Worm (Caenorhabditis elegans) whole organism, L1 larva: ENCODE data around the gene vmo-1.

Experiments
- C04F5.9 ChIP-seq: sonication (generic microtip); optimal IDR thresholded peaks from 2 replicates; lab custom pipeline; 2016; ENCODE audit warnings: missing genetic modification characterization, missing compliant biosample characterization
- C16A3.4 ChIP-seq: fragments of 150-350 bp; optimal IDR thresholded peaks from 2 replicates; lab custom pipeline; 2014; ENCODE audit warnings: missing biosample characterization, missing genetic modification characterization
- C34B4.2 ChIP-seq: sonication (generic microtip); optimal IDR thresholded peaks from 2 replicates; lab custom pipeline; 2017; ENCODE audit warnings: mild to moderate bottlenecking, missing genetic modification characterization, missing compliant biosample characterization
- F16B12.6 ChIP-seq: fragments of 150-350 bp; optimal IDR thresholded peaks from 2 replicates; lab custom pipeline; 2014; ENCODE audit warnings: missing biosample characterization, missing genetic modification characterization
- Y116A8C.19 ChIP-seq: sonication (generic microtip); optimal IDR thresholded peaks from 2 replicates; lab custom pipeline; 2016; ENCODE audit warnings: missing compliant biosample characterization, missing genetic modification characterization, borderline replicate concordance
- alr-1 ChIP-seq: fragments of 200-800 bp; sonication (Bioruptor generic); optimal IDR thresholded peaks from 2 replicates; lab custom pipeline; 2018; ENCODE audit warnings: borderline replicate concordance, mild to moderate bottlenecking, missing genetic modification characterization, missing compliant biosample characterization
- aly-2 ChIP-seq: fragments of 150-350 bp; optimal IDR thresholded peaks from 2 replicates; lab custom pipeline; 2014; ENCODE audit warnings: missing biosample characterization, missing genetic modification characterization
- ceh-63 ChIP-seq: fragments of 200-800 bp; sonication (Bioruptor generic); optimal IDR thresholded peaks from 2 replicates; lab custom pipeline; 2018; ENCODE audit warnings: mild to moderate bottlenecking, missing genetic modification characterization, missing compliant biosample characterization
- ceh-8 ChIP-seq: fragments of 200-800 bp; sonication (Bioruptor generic); optimal IDR thresholded peaks from 2 replicates; lab custom pipeline; 2018; ENCODE audit warnings: mild to moderate bottlenecking, missing genetic modification characterization, moderate library complexity, missing compliant biosample characterization
- ceh-88 ChIP-seq: fragments of 200-800 bp; sonication (Bioruptor generic); IDR thresholded peaks from 2 replicates; pipeline ENCODE4 v1.3.6; 2022; ENCODE audit warnings: missing genetic modification characterization, missing compliant biosample characterization
- ceh-90 ChIP-seq: sonication (generic microtip); optimal IDR thresholded peaks from 2 replicates; lab custom pipeline; 2016; ENCODE audit warnings: missing genetic modification characterization, missing compliant biosample characterization
- ces-1 ChIP-seq: fragments of 150-350 bp; optimal IDR thresholded peaks from 2 replicates; lab custom pipeline; 2014; ENCODE audit warnings: missing biosample characterization, missing genetic modification reagents, missing genetic modification characterization
- dsc-1 ChIP-seq: sonication (generic microtip); optimal IDR thresholded peaks from 2 replicates; lab custom pipeline; 2016; ENCODE audit warnings: mild to moderate bottlenecking, missing genetic modification characterization, missing compliant biosample characterization
- efl-1 ChIP-seq, 4 experiments: fragments of 150-350 bp; optimal IDR thresholded peaks in 3 of 4; peaks in 1 of 4; 1 replicate in 1 of 4; 2 replicates in 3 of 4; lab custom pipeline; 2014; ENCODE audit warnings: missing biosample characterization in 2 of 4, missing genetic modification characterization in 2 of 4, missing genetic modification reagents in 2 of 4
- efl-3 ChIP-seq: fragments of 200-800 bp; sonication (Bioruptor generic); optimal IDR thresholded peaks from 2 replicates; lab custom pipeline; 2018; ENCODE audit warnings: mild to moderate bottlenecking, missing genetic modification characterization, missing compliant biosample characterization
- egl-13 ChIP-seq: sonication (generic microtip); optimal IDR thresholded peaks from 2 replicates; lab custom pipeline; 2016; ENCODE audit warnings: missing genotype, missing genetic modification reagents, missing genetic modification characterization, missing compliant biosample characterization
- fkh-10 ChIP-seq: sonication (generic microtip); optimal IDR thresholded peaks from 2 replicates; lab custom pipeline; 2017; ENCODE audit warnings: missing biosample characterization, missing genetic modification reagents, missing genetic modification characterization
- fkh-4 ChIP-seq: sonication (generic microtip); optimal IDR thresholded peaks from 2 replicates; lab custom pipeline; 2016; ENCODE audit warnings: missing compliant biosample characterization, missing genetic modification characterization, borderline replicate concordance
- fkh-8 ChIP-seq: sonication (generic microtip); optimal IDR thresholded peaks from 2 replicates; lab custom pipeline; 2016; ENCODE audit warnings: mild to moderate bottlenecking, missing genetic modification characterization, missing compliant biosample characterization
- grh-1 ChIP-seq: fragments of 200-800 bp; sonication (Bioruptor generic); IDR thresholded peaks from 2 replicates; pipeline ENCODE4 v1.3.6; 2022; ENCODE audit warnings: missing genetic modification reagents, missing genetic modification characterization, missing compliant biosample characterization
- hlh-17 ChIP-seq: fragments of 200-800 bp; sonication (Bioruptor generic); optimal IDR thresholded peaks from 2 replicates; lab custom pipeline; 2018; ENCODE audit warnings: missing genetic modification characterization, mild to moderate bottlenecking, missing compliant biosample characterization, moderate library complexity, borderline replicate concordance
- hlh-4 ChIP-seq: sonication (generic microtip); optimal IDR thresholded peaks from 2 replicates; lab custom pipeline; 2016; ENCODE audit warnings: mild to moderate bottlenecking, missing genetic modification characterization, missing compliant biosample characterization
- hpl-2 ChIP-seq: fragments of 150-350 bp; optimal IDR thresholded peaks from 2 replicates; lab custom pipeline; 2014; ENCODE audit warnings: missing biosample characterization, missing genetic modification reagents, missing genetic modification characterization
- irx-1 ChIP-seq: sonication (generic microtip); optimal IDR thresholded peaks from 2 replicates; lab custom pipeline; 2016; ENCODE audit warnings: missing genetic modification characterization, missing compliant biosample characterization
- lin-13 ChIP-seq: fragments of 150-350 bp; optimal IDR thresholded peaks from 2 replicates; lab custom pipeline; 2014; ENCODE audit warnings: missing biosample characterization, missing genetic modification reagents, missing genetic modification characterization
- lin-14 ChIP-seq: fragments of 200-800 bp; sonication (Bioruptor generic); optimal IDR thresholded peaks from 2 replicates; lab custom pipeline; 2018; ENCODE audit warnings: mild to moderate bottlenecking, missing genetic modification characterization, moderate library complexity, missing compliant biosample characterization
- lin-15B ChIP-seq: fragments of 150-350 bp; sonication (generic microtip); optimal IDR thresholded peaks from 3 replicates; lab custom pipeline; 2014; ENCODE audit warnings: missing biosample characterization, missing genetic modification characterization
- lin-39 ChIP-seq: fragments of 150-350 bp; optimal IDR thresholded peaks from 2 replicates; lab custom pipeline; 2014; ENCODE audit warnings: missing biosample characterization, missing genetic modification reagents, missing genetic modification characterization
- lsy-2 ChIP-seq, 2 experiments: fragments of 150-350 bp; optimal IDR thresholded peaks; 2 replicates each; lab custom pipeline; 2014; ENCODE audit warnings: missing biosample characterization in 2 of 2, missing genetic modification characterization in 2 of 2
- mab-9 ChIP-seq: fragments of 200-800 bp; sonication (Bioruptor generic); IDR thresholded peaks from 2 replicates; pipeline ENCODE4 v1.3.6; 2022; ENCODE audit warnings: missing genetic modification reagents, missing genetic modification characterization, missing compliant biosample characterization
- mep-1 ChIP-seq: fragments of 150-350 bp; optimal IDR thresholded peaks from 2 replicates; lab custom pipeline; 2014; ENCODE audit warnings: missing biosample characterization, missing genetic modification characterization
- nhr-12 ChIP-seq: sonication (generic microtip); optimal IDR thresholded peaks from 2 replicates; lab custom pipeline; 2017; ENCODE audit warnings: missing biosample characterization, missing genetic modification characterization
- nhr-19 ChIP-seq: fragments of 200-800 bp; sonication (Bioruptor generic); conservative IDR thresholded peaks from 2 replicates; pipeline ENCODE4 v1.3.6; 2022; ENCODE audit warnings: missing genetic modification characterization, missing compliant biosample characterization
- nhr-28 ChIP-seq: fragments of 150-350 bp; optimal IDR thresholded peaks from 2 replicates; lab custom pipeline; 2014; ENCODE audit warnings: missing biosample characterization, missing genetic modification characterization
- nhr-71 ChIP-seq: sonication (generic microtip); optimal IDR thresholded peaks from 2 replicates; lab custom pipeline; 2016; ENCODE audit warnings: mild to moderate bottlenecking, missing genetic modification characterization, moderate library complexity, missing compliant biosample characterization
- nhr-76 ChIP-seq: sonication (generic microtip); optimal IDR thresholded peaks from 2 replicates; lab custom pipeline; 2017; ENCODE audit warnings: missing biosample characterization, missing genetic modification characterization
- nhr-77 ChIP-seq: fragments of 150-350 bp; optimal IDR thresholded peaks from 2 replicates; lab custom pipeline; 2014; ENCODE audit warnings: missing biosample characterization, missing genetic modification characterization
- nhr-84 ChIP-seq: sonication (generic microtip); optimal IDR thresholded peaks from 2 replicates; lab custom pipeline; 2017; ENCODE audit warnings: missing biosample characterization, missing genetic modification characterization
- nhr-85 ChIP-seq: sonication (generic microtip); peaks from one replicate; lab custom pipeline; 2016; ENCODE audit warnings: missing genetic modification characterization, inconsistent platforms, missing compliant biosample characterization
- pax-3 ChIP-seq: fragments of 200-800 bp; sonication (Bioruptor generic); optimal IDR thresholded peaks from 2 replicates; lab custom pipeline; 2018; ENCODE audit warnings: mild to moderate bottlenecking, missing genetic modification characterization, moderate library complexity, missing compliant biosample characterization
- pqm-1 ChIP-seq: sonication (generic microtip); optimal IDR thresholded peaks from 3 replicates; lab custom pipeline; 2017; ENCODE audit warnings: missing biosample characterization, missing genetic modification characterization
- rnt-1 ChIP-seq: sonication (generic microtip); optimal IDR thresholded peaks from 2 replicates; lab custom pipeline; 2016; ENCODE audit warnings: mild to moderate bottlenecking, missing genetic modification characterization, moderate library complexity, missing compliant biosample characterization
- snpc-4 ChIP-seq: fragments of 150-350 bp; optimal IDR thresholded peaks from 2 replicates; lab custom pipeline; 2014; ENCODE audit warnings: missing biosample characterization, missing genetic modification characterization
- sptf-1 ChIP-seq: fragments of 150-350 bp; optimal IDR thresholded peaks from 2 replicates; lab custom pipeline; 2014; ENCODE audit warnings: missing biosample characterization, missing genetic modification characterization
- sup-37 ChIP-seq: fragments of 200-800 bp; sonication (Bioruptor generic); optimal IDR thresholded peaks from 2 replicates; lab custom pipeline; 2018; ENCODE audit warnings: mild to moderate bottlenecking, missing genetic modification characterization, missing compliant biosample characterization
- swsn-7 ChIP-seq: sonication (generic microtip); optimal IDR thresholded peaks from 2 replicates; lab custom pipeline; 2016; ENCODE audit warnings: missing genetic modification characterization, missing compliant biosample characterization
- unc-130 ChIP-seq: fragments of 150-350 bp; optimal IDR thresholded peaks from 2 replicates; lab custom pipeline; 2017; ENCODE audit warnings: missing biosample characterization, missing genetic modification characterization, inconsistent platforms
- unc-62 ChIP-seq: fragments of 150-350 bp; optimal IDR thresholded peaks from 2 replicates; lab custom pipeline; 2014; ENCODE audit warnings: missing biosample characterization, missing genetic modification reagents, missing genetic modification characterization
- unc-98 ChIP-seq: fragments of 200-800 bp; sonication (Bioruptor generic); IDR thresholded peaks from 2 replicates; pipeline ENCODE4 v1.3.6; 2022; ENCODE audit warnings: missing genetic modification characterization, missing compliant biosample characterization
- xbp-1 ChIP-seq: sonication (generic microtip); optimal IDR thresholded peaks from 2 replicates; lab custom pipeline; 2016; ENCODE audit warnings: missing genetic modification characterization, missing compliant biosample characterization
- ztf-11 ChIP-seq, 2 experiments: sonication (generic microtip); optimal IDR thresholded peaks; 2 replicates each; lab custom pipeline; 2016 to 2017; ENCODE audit warnings: missing genetic modification characterization in 2 of 2, missing biosample characterization in 1 of 2, missing compliant biosample characterization in 1 of 2
- ztf-4 ChIP-seq: fragments of 150-350 bp; optimal IDR thresholded peaks from 2 replicates; lab custom pipeline; 2014; ENCODE audit warnings: missing biosample characterization, missing genetic modification characterization

The vmo-1 gene

DNA sequence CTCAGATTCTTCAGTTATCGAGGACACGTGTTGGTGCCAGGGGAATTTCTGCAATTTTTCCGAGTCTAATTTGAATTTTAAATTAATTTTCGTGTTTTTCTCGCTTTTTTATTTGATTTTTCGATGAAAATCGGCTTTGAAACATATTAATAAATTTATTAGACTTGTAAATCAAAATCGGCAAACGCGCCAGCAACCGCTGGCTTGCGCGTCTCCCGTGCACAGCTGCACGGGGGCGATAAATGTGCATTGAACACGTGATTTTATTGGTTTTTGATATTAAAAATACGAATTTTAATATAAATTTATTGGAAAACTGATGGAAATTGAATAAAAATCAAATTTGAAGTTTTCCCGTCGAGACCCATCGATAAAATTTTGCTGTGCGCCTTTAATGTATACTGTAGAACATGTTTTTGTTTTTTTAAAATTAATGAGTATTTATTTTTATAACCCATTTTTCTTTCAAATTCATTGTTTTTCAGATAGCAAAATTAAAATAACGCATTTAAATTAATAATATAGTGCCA lies 27.7 kb upstream of the vmo-1 start, which contains the start of gene F26F2.7:
F26F2.7 (plus strand) TSS at position 480 of the 530 bp plus-strand sequence.
- TF ChIP-seq swsn-7 (tag; lab: Kevin White, UChicago): peak; percentile 90
- peak; percentile 64 for TF ChIP-seq C04F5.9 (tag; lab: Kevin White, UChicago)
- TF ChIP-seq nhr-12 (tag; lab: Kevin White, UChicago): no peak
- TF ChIP-seq sup-37 (GFP tag; lab: Kevin White, UChicago): peak; percentile 30
- no peak for TF ChIP-seq unc-98 (GFP tag; lab: Robert Waterston, UW)
- TF ChIP-seq nhr-77 (tag; lab: Kevin White, UChicago): no peak
- peak; percentile 66; the same call in 1 of the 2 replicates for TF ChIP-seq grh-1
- TF ChIP-seq efl-3: peak; percentile 46
- TF ChIP-seq rnt-1 (tag; lab: Kevin White, UChicago): no peak
- peak; percentile 17 for TF ChIP-seq fkh-10 (GFP tag; lab: Kevin White, UChicago)
- peak; percentile 80 for TF ChIP-seq lin-13
- TF ChIP-seq mab-9 (GFP tag; lab: Robert Waterston, UW): peak; percentile 45; the same call in 1 of the 2 replicates
- no peak for TF ChIP-seq aly-2 (tag; lab: Kevin White, UChicago)
- peak; percentile 65 for TF ChIP-seq pax-3 (tag; lab: Kevin White, UChicago)
- peak; percentile 80 for TF ChIP-seq egl-13 (tag; lab: Kevin White, UChicago)
- TF ChIP-seq nhr-84 (tag; lab: Kevin White, UChicago): no peak
- TF ChIP-seq lin-15B (tag; lab: Kevin White, UChicago): no peak
- no peak for TF ChIP-seq hpl-2 (GFP tag; lab: Kevin White, UChicago)
- TF ChIP-seq ztf-4 (tag; lab: Kevin White, UChicago): no peak
- TF ChIP-seq ceh-88 (GFP tag; lab: Robert Waterston, UW): peak; percentile 70
- TF ChIP-seq dsc-1 (tag; lab: Kevin White, UChicago): peak; percentile 93
- peak; percentile 80 for TF ChIP-seq lin-39 (tag; lab: Kevin White, UChicago)
- TF ChIP-seq C16A3.4: peak; percentile 82
- TF ChIP-seq fkh-4 (tag; lab: Kevin White, UChicago): peak; percentile 69
- peak; percentile 30 for TF ChIP-seq ceh-8 (GFP tag; lab: Kevin White, UChicago)
- peak; percentile 86 for TF ChIP-seq unc-130 (tag; lab: Kevin White, UChicago)
- no peak for TF ChIP-seq unc-62 (GFP tag; lab: Kevin White, UChicago)
- TF ChIP-seq nhr-19 (GFP tag; lab: Robert Waterston, UW): peak; percentile 83
- TF ChIP-seq mep-1 (tag; lab: Kevin White, UChicago): peak; percentile 94
- peak; percentile 53 for TF ChIP-seq F16B12.6 (tag; lab: Kevin White, UChicago)
- peak in 1 of 2 experiments; percentile 67 for TF ChIP-seq ztf-11 (tag; optimal IDR thresholded peaks at IDR 0.05; lab: Kevin White, UChicago)
- TF ChIP-seq hlh-4 (tag; lab: Kevin White, UChicago): peak; percentile 3
- no peak for TF ChIP-seq ces-1 (GFP tag; lab: Kevin White, UChicago)
- TF ChIP-seq pqm-1 (tag; lab: Kevin White, UChicago): no peak
- peak; percentile 87 for TF ChIP-seq nhr-85 (tag; lab: Kevin White, UChicago)
- no peak for TF ChIP-seq ceh-63 (GFP tag; lab: Kevin White, UChicago)
- no peak for TF ChIP-seq C34B4.2 (tag; lab: Kevin White, UChicago)
- TF ChIP-seq snpc-4: peak; percentile 81
- no peak for TF ChIP-seq ceh-90 (tag; lab: Kevin White, UChicago)
- TF ChIP-seq Y116A8C.19 (tag; lab: Kevin White, UChicago): no peak
- TF ChIP-seq nhr-71 (tag; lab: Kevin White, UChicago): peak; percentile 93
- peak; percentile 87 for TF ChIP-seq fkh-8 (tag; lab: Kevin White, UChicago)
- TF ChIP-seq xbp-1 (tag; lab: Kevin White, UChicago): peak; percentile 89
- no peak for TF ChIP-seq alr-1 (tag; lab: Kevin White, UChicago)
- TF ChIP-seq irx-1 (tag; lab: Kevin White, UChicago): peak; percentile 88
- TF ChIP-seq nhr-28 (tag; lab: Kevin White, UChicago): no peak
- peak; percentile 64 to 73 for TF ChIP-seq efl-1 (optimal IDR thresholded peaks at IDR 0.05; lab: Kevin White, UChicago)
- TF ChIP-seq efl-1 (GFP tag; optimal IDR thresholded peaks at IDR 0.05 in 1 of 2; lab: Kevin White, UChicago): peak; percentile 75 to 96
- TF ChIP-seq sptf-1 (tag; lab: Kevin White, UChicago): no peak
- TF ChIP-seq lin-14 (GFP tag; lab: Kevin White, UChicago): peak; percentile 92
- peak; percentile 89 to 91 for TF ChIP-seq lsy-2 (tag; optimal IDR thresholded peaks at IDR 0.05; lab: Kevin White, UChicago)
- TF ChIP-seq hlh-17 (GFP tag; lab: Kevin White, UChicago): no peak
- TF ChIP-seq nhr-76 (tag; lab: Kevin White, UChicago): no peak
